Worm (Caenorhabditis elegans): Measurements from ENCODE around the gene C07G1.6.

- TF ChIP-seq nhr-25 (tag; optimal IDR thresholded peaks at IDR 0.05) (no peak), daf-12 (tag; optimal IDR thresholded peaks at IDR 0.05) (no peak), nhr-77 (tag; optimal IDR thresholded peaks at IDR 0.05) (no peak), unc-39 (tag; optimal IDR thresholded peaks at IDR 0.05) (no peak), nhr-237 (tag; optimal IDR thresholded peaks at IDR 0.05) (no peak), lin-15B (tag; optimal IDR thresholded peaks at IDR 0.05) (no peak), ceh-82 (tag; optimal IDR thresholded peaks at IDR 0.05) (no peak), ceh-28 (tag; optimal IDR thresholded peaks at IDR 0.05) (no peak), nhr-12 (tag; optimal IDR thresholded peaks at IDR 0.05) (no peak)
Observed at ce11 chrIV:8243170-8243569, 33.0 kb upstream of the C07G1.6 start.

All from whole organism, L3 larva.